Worm (Caenorhabditis elegans): ENCODE results near the gene uggt-1.

DNA sequence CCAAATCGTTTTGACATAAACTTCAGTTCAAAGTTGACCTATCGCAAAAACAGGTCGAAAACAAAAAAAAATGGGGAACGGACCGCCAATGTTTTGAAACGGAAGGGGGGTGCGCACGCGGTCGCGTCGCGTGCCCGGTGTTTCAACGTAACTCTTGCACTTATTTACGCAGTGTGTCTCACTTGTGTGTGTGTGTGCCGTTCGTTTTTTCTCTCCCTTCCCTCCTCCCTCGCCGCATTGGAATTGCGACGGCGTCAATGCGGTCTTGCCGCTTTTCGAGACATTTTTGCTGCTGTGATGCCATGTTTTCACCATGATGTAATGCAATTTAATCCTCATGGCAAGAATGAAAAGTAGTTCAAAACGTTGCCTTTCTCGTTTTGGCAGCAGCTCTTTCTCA is 22.3 kb downstream of the uggt-1 start:
- no peak for TF ChIP-seq nfya-1 (tag; optimal IDR thresholded peaks at IDR 0.05; ENCODE audit: borderline replicate concordance, insufficient read depth)
- TF ChIP-seq lin-54 (GFP tag; optimal IDR thresholded peaks at IDR 0.05) = no peak
- no peak for TF ChIP-seq xnd-1 (tag; optimal IDR thresholded peaks at IDR 0.05)
- TF ChIP-seq let-607 (tag; optimal IDR thresholded peaks at IDR 0.05) = no peak
- no peak for TF ChIP-seq ZK185.1 (tag; optimal IDR thresholded peaks at IDR 0.05; ENCODE audit: poor library complexity, severe bottlenecking)
- TF ChIP-seq ceh-100 (GFP tag; IDR thresholded peaks at IDR 0.05) = no peak

Measured in whole organism, young adult.